Fruit fly (Drosophila melanogaster) whole organism, embryonic: ENCODE data around the gene Rpp20.

Experiments used
- BEAF-32 ChIP-seq: fragments of 200-800 bp; sonication (Bioruptor generic); optimal IDR thresholded peaks from 3 replicates; lab custom pipeline; 2017; ENCODE audit warnings: missing biosample characterization, missing genetic modification characterization, mild to moderate bottlenecking, moderate library complexity, missing genetic modification reagents
- CG10462 ChIP-seq: fragments of 200-800 bp; sonication (Bioruptor generic); optimal IDR thresholded peaks from 2 replicates; lab custom pipeline; 2016; ENCODE audit warnings: missing biosample characterization, missing genetic modification characterization
- CG10543 ChIP-seq: fragments of 200-800 bp; sonication (Bioruptor generic); optimal IDR thresholded peaks from 3 replicates; lab custom pipeline; 2017; ENCODE audit warnings: missing biosample characterization, mild to moderate bottlenecking, missing genetic modification characterization, moderate library complexity
- CG10959 ChIP-seq: fragments of 200-800 bp; sonication (Bioruptor generic); IDR thresholded peaks from 2 replicates; pipeline ENCODE4 v1.3.6; 2022; ENCODE audit warnings: missing biosample characterization, missing genetic modification characterization
- CG12659 ChIP-seq: fragments of 200-800 bp; sonication (Bioruptor generic); optimal IDR thresholded peaks from 3 replicates; lab custom pipeline; 2017; ENCODE audit warnings: mild to moderate bottlenecking, missing biosample characterization, missing genetic modification reagents, missing genetic modification characterization
- CG12942 ChIP-seq: fragments of 200-800 bp; sonication (Bioruptor generic); optimal IDR thresholded peaks from 3 replicates; lab custom pipeline; 2016; ENCODE audit warnings: missing biosample characterization, missing genetic modification characterization
- CG1647 ChIP-seq: fragments of 200-800 bp; sonication (Bioruptor generic); optimal IDR thresholded peaks from 3 replicates; lab custom pipeline; 2016; ENCODE audit warnings: missing biosample characterization, missing genetic modification characterization
- CG17802 ChIP-seq: fragments of 200-800 bp; sonication (Bioruptor generic); optimal IDR thresholded peaks from 2 replicates; lab custom pipeline; 2018; ENCODE audit warnings: missing biosample characterization, mild to moderate bottlenecking, missing genetic modification characterization, moderate library complexity
- CG17829 ChIP-seq: fragments of 200-800 bp; optimal IDR thresholded peaks from 2 replicates; lab custom pipeline; 2019; ENCODE audit warnings: missing biosample characterization, mild to moderate bottlenecking, missing genetic modification characterization, moderate library complexity
- CG18599 ChIP-seq: fragments of 200-800 bp; sonication (Bioruptor generic); optimal IDR thresholded peaks from 3 replicates; lab custom pipeline; 2017; ENCODE audit warnings: missing biosample characterization, missing genetic modification characterization, mild to moderate bottlenecking, moderate library complexity, missing genetic modification reagents
- CG30020 ChIP-seq: fragments of 200-800 bp; optimal IDR thresholded peaks from 2 replicates; lab custom pipeline; 2019; ENCODE audit warnings: missing biosample characterization, mild to moderate bottlenecking, missing genetic modification characterization, moderate library complexity
- CG31388 ChIP-seq: fragments of 200-800 bp; sonication (Bioruptor generic); optimal IDR thresholded peaks from 2 replicates; lab custom pipeline; 2016; ENCODE audit warnings: missing biosample characterization, missing genetic modification characterization
- CG3281 ChIP-seq: fragments of 200-800 bp; sonication (Bioruptor generic); optimal IDR thresholded peaks from 3 replicates; lab custom pipeline; 2017; ENCODE audit warnings: missing biosample characterization, mild to moderate bottlenecking, missing genetic modification characterization
- CG34376 ChIP-seq: fragments of 200-800 bp; sonication (Bioruptor generic); optimal IDR thresholded peaks from 2 replicates; lab custom pipeline; 2018; ENCODE audit warnings: missing biosample characterization, mild to moderate bottlenecking, missing genetic modification characterization
- CG3995 ChIP-seq: fragments of 200-800 bp; sonication (Bioruptor generic); optimal IDR thresholded peaks from 3 replicates; lab custom pipeline; 2016; ENCODE audit warnings: missing biosample characterization, missing genetic modification characterization
- CG4328 ChIP-seq: fragments of 200-800 bp; sonication (Bioruptor generic); optimal IDR thresholded peaks from 3 replicates; lab custom pipeline; 2017; ENCODE audit warnings: missing biosample characterization, missing genetic modification reagents, missing genetic modification characterization
- CG4404 ChIP-seq: fragments of 200-800 bp; sonication (Bioruptor generic); IDR thresholded peaks from 2 replicates; pipeline ENCODE4 v1.3.6; 2022; ENCODE audit warnings: missing biosample characterization, missing genetic modification characterization
- CG7271 ChIP-seq: fragments of 200-800 bp; sonication (Bioruptor generic); optimal IDR thresholded peaks from 2 replicates; lab custom pipeline; 2018; ENCODE audit warnings: missing biosample characterization, mild to moderate bottlenecking, missing genetic modification characterization, moderate library complexity
- CG7357 ChIP-seq: fragments of 200-800 bp; sonication (Bioruptor generic); IDR thresholded peaks from 3 replicates; pipeline ENCODE4 v1.3.6; 2022; ENCODE audit warnings: missing biosample characterization, missing genetic modification characterization
- CG8765 ChIP-seq: fragments of 200-800 bp; sonication (Bioruptor generic); IDR thresholded peaks from 2 replicates; pipeline ENCODE4 v1.3.6; 2022; ENCODE audit warnings: missing biosample characterization, missing genetic modification characterization
- CrebB ChIP-seq: fragments of 200-800 bp; sonication (Bioruptor generic); optimal IDR thresholded peaks from 3 replicates; lab custom pipeline; 2018; ENCODE audit warnings: missing biosample characterization, mild to moderate bottlenecking, missing genetic modification characterization
- Dip3 ChIP-seq: fragments of 200-800 bp; sonication (Bioruptor generic); optimal IDR thresholded peaks from 3 replicates; lab custom pipeline; 2016; ENCODE audit warnings: missing biosample characterization, missing genetic modification characterization
- ERR ChIP-seq: fragments of 200-800 bp; sonication (Bioruptor generic); optimal IDR thresholded peaks from 2 replicates; lab custom pipeline; 2016; ENCODE audit warnings: missing biosample characterization, missing genetic modification characterization
- HHEX ChIP-seq: fragments of 200-800 bp; sonication (Bioruptor generic); optimal IDR thresholded peaks from 3 replicates; lab custom pipeline; 2017; ENCODE audit warnings: missing biosample characterization, mild to moderate bottlenecking, missing genetic modification characterization, missing genetic modification reagents
- Hr3 ChIP-seq: fragments of 200-800 bp; sonication (Bioruptor generic); optimal IDR thresholded peaks from 3 replicates; lab custom pipeline; 2016; ENCODE audit warnings: missing biosample characterization, missing genetic modification characterization
- Lim3 ChIP-seq: fragments of 200-800 bp; sonication (Bioruptor generic); IDR thresholded peaks from 2 replicates; pipeline ENCODE4 v1.3.6; 2022; ENCODE audit warnings: missing biosample characterization, missing genetic modification characterization
- MTF-1 ChIP-seq: fragments of 200-800 bp; sonication (Bioruptor generic); optimal IDR thresholded peaks from 2 replicates; lab custom pipeline; 2018; ENCODE audit warnings: missing biosample characterization, mild to moderate bottlenecking, missing genetic modification characterization, borderline replicate concordance
- Max ChIP-seq: fragments of 200-800 bp; sonication (Bioruptor generic); optimal IDR thresholded peaks from 2 replicates; lab custom pipeline; 2016; ENCODE audit warnings: missing biosample characterization, mild to moderate bottlenecking, missing genetic modification characterization
- Meics ChIP-seq: fragments of 200-800 bp; sonication (Bioruptor generic); optimal IDR thresholded peaks from 2 replicates; lab custom pipeline; 2017; ENCODE audit warnings: missing biosample characterization, mild to moderate bottlenecking, missing genetic modification characterization
- Neu2 ChIP-seq: fragments of 200-800 bp; sonication (Bioruptor generic); optimal IDR thresholded peaks from 3 replicates; lab custom pipeline; 2016; ENCODE audit warnings: missing biosample characterization, missing genetic modification characterization, borderline replicate concordance
- Sry-δ ChIP-seq: fragments of 200-800 bp; sonication (Bioruptor generic); optimal IDR thresholded peaks from 2 replicates; lab custom pipeline; 2016; ENCODE audit warnings: missing biosample characterization, missing genetic modification characterization
- Stat92E ChIP-seq, 3 experiments: fragments of >200 bp in 2 of 3; fragments of 200-800 bp in 1 of 3; sonication (Bioruptor generic) in 1 of 3; optimal IDR thresholded peaks; 2 replicates each; lab custom pipeline; 2017 to 2019; ENCODE audit warnings: missing biosample characterization in 3 of 3, missing genetic modification characterization in 3 of 3, mild to moderate bottlenecking in 1 of 3, moderate library complexity in 1 of 3
- Taf1 ChIP-seq: fragments of 200-800 bp; sonication (Bioruptor generic); IDR thresholded peaks from 2 replicates; pipeline ENCODE4 v1.3.6; 2022; ENCODE audit warnings: missing biosample characterization, missing genetic modification characterization
- cato ChIP-seq: fragments of 200-800 bp; sonication (Bioruptor generic); optimal IDR thresholded peaks from 2 replicates; lab custom pipeline; 2016; ENCODE audit warnings: missing biosample characterization, missing genetic modification characterization, borderline replicate concordance
- cg ChIP-seq: fragments of 200-800 bp; sonication (Bioruptor generic); optimal IDR thresholded peaks from 3 replicates; lab custom pipeline; 2019; ENCODE audit warnings: missing biosample characterization, mild to moderate bottlenecking, missing genetic modification characterization, moderate library complexity
- chm ChIP-seq: fragments of 200-800 bp; sonication (Bioruptor generic); IDR thresholded peaks from 2 replicates; pipeline ENCODE4 v1.3.6; 2022; ENCODE audit warnings: missing biosample characterization, missing genetic modification characterization
- fd102C ChIP-seq: fragments of 200-800 bp; sonication (Bioruptor generic); optimal IDR thresholded peaks from 2 replicates; lab custom pipeline; 2018; ENCODE audit warnings: missing biosample characterization, mild to moderate bottlenecking, missing genetic modification characterization, moderate library complexity
- fu2 ChIP-seq: fragments of 200-800 bp; sonication (Bioruptor generic); optimal IDR thresholded peaks from 2 replicates; lab custom pipeline; 2016; ENCODE audit warnings: missing biosample characterization, missing genetic modification characterization
- gcm ChIP-seq: fragments of 200-800 bp; sonication (Bioruptor generic); optimal IDR thresholded peaks from 2 replicates; lab custom pipeline; 2019; ENCODE audit warnings: missing biosample characterization, mild to moderate bottlenecking, missing genetic modification characterization, moderate library complexity
- hbn ChIP-seq: fragments of 200-800 bp; sonication (Bioruptor generic); IDR thresholded peaks from 2 replicates; pipeline ENCODE4 v1.3.6; 2022; ENCODE audit warnings: missing biosample characterization, missing genetic modification characterization; ENCODE audit not compliant: partially characterized antibody
- hth ChIP-seq: fragments of >200 bp; optimal IDR thresholded peaks from 2 replicates; lab custom pipeline; 2017; ENCODE audit warnings: inconsistent platforms
- jigr1 ChIP-seq: fragments of 200-800 bp; sonication (Bioruptor generic); IDR thresholded peaks from 3 replicates; pipeline ENCODE4 v1.3.6; 2022; ENCODE audit warnings: missing biosample characterization, missing genetic modification characterization
- otp ChIP-seq: fragments of 200-800 bp; sonication (Bioruptor generic); IDR thresholded peaks from 3 replicates; pipeline ENCODE4, ENCODE4 v1.3.6; 2022; ENCODE audit warnings: missing biosample characterization, missing genetic modification characterization
- pb ChIP-seq: fragments of 200-800 bp; sonication (Bioruptor generic); optimal IDR thresholded peaks from 3 replicates; lab custom pipeline; 2016; ENCODE audit warnings: missing biosample characterization, missing genetic modification characterization
- pros ChIP-seq: fragments of 200-800 bp; sonication (Bioruptor generic); optimal IDR thresholded peaks from 3 replicates; lab custom pipeline; 2019; ENCODE audit warnings: missing biosample characterization, mild to moderate bottlenecking, missing genetic modification characterization, moderate library complexity
- sd ChIP-seq: fragments of 200-800 bp; sonication (Bioruptor generic); optimal IDR thresholded peaks from 3 replicates; lab custom pipeline; 2018; ENCODE audit warnings: missing biosample characterization, mild to moderate bottlenecking, missing genetic modification characterization, moderate library complexity
- sug ChIP-seq: fragments of 200-800 bp; optimal IDR thresholded peaks from 2 replicates; lab custom pipeline; 2019; ENCODE audit warnings: missing biosample characterization, mild to moderate bottlenecking, missing genetic modification characterization, moderate library complexity
- tap ChIP-seq: fragments of 200-800 bp; optimal IDR thresholded peaks from 3 replicates; lab custom pipeline; 2019; ENCODE audit warnings: missing biosample characterization, mild to moderate bottlenecking, missing genetic modification characterization, moderate library complexity
- unc-4 ChIP-seq: fragments of 200-800 bp; sonication (Bioruptor generic); IDR thresholded peaks from 2 replicates; pipeline ENCODE4 v1.3.6; 2022; ENCODE audit warnings: missing biosample characterization, missing genetic modification characterization; ENCODE audit not compliant: partially characterized antibody
- zfh2 ChIP-seq: fragments of 200-800 bp; sonication (Bioruptor generic); optimal IDR thresholded peaks from 2 replicates; lab custom pipeline; 2016; ENCODE audit warnings: missing biosample characterization, missing genetic modification characterization

The Rpp20 gene

dm6 chrX:19744003-19744488 is at the start of gene Rpp20, which contains the start of the genes CG18809, COX6B and CG33932 (continued):
- TF ChIP-seq Neu2 (GFP tag; lab: Kevin White, UChicago) = peak; percentile 10
- TF ChIP-seq pros (GFP tag; lab: Kevin White, UChicago) = no peak
- peak; percentile 54 for TF ChIP-seq HHEX (GFP tag; lab: Kevin White, UChicago)
- peak; percentile 73 for TF ChIP-seq sd (tag; lab: Kevin White, UChicago)
- no peak for TF ChIP-seq otp (GFP tag; lab: Robert Waterston, UW)
- peak; percentile 5 for TF ChIP-seq CG30020 (tag; lab: Kevin White, UChicago)
- TF ChIP-seq CG17829 (tag; lab: Kevin White, UChicago) = peak; percentile 72
- peak; percentile 59 for TF ChIP-seq sug (tag; lab: Kevin White, UChicago)
- TF ChIP-seq Taf1 (GFP tag; lab: Robert Waterston, UW) = peak; percentile 31; the same call in 1 of the 2 replicates
- TF ChIP-seq CG12942 (GFP tag; lab: Kevin White, UChicago) = peak; percentile 68
- peak; percentile 9 for TF ChIP-seq CG10462 (GFP tag; lab: Kevin White, UChicago)
- peak; percentile 40; the same call in 1 of the 2 replicates for TF ChIP-seq CG8765 (GFP tag; lab: Robert Waterston, UW)
- TF ChIP-seq hth = no peak
- TF ChIP-seq tap (tag; lab: Kevin White, UChicago) = no peak
- peak; percentile 92 for TF ChIP-seq CG12659 (GFP tag; lab: Kevin White, UChicago)
- peak; percentile 100 for TF ChIP-seq Sry-δ (GFP tag; lab: Kevin White, UChicago)
- peak; percentile 60 for TF ChIP-seq CG3281 (GFP tag; lab: Kevin White, UChicago)
- peak; percentile 91 for TF ChIP-seq unc-4 (GFP tag; lab: Robert Waterston, UW)
- peak; percentile 58 for TF ChIP-seq CG10543 (GFP tag; lab: Kevin White, UChicago)
- TF ChIP-seq Meics (GFP tag; lab: Kevin White, UChicago) = peak; percentile 71
- peak; percentile 7 for TF ChIP-seq CG17802
- peak; percentile 99 for TF ChIP-seq BEAF-32 (GFP tag; lab: Kevin White, UChicago)
- peak; percentile 93 for TF ChIP-seq CG3995 (GFP tag; lab: Kevin White, UChicago)
- peak; percentile 2 for TF ChIP-seq CG7271 (tag; lab: Kevin White, UChicago)
- TF ChIP-seq gcm (GFP tag; lab: Kevin White, UChicago) = no peak
- no peak for TF ChIP-seq MTF-1 (GFP tag; lab: Kevin White, UChicago)
- TF ChIP-seq CG31388 (GFP tag; lab: Kevin White, UChicago) = no peak
- no peak for TF ChIP-seq CG10959
- peak in 1 of 3 experiments; percentile 54 for TF ChIP-seq Stat92E (GFP tag; optimal IDR thresholded peaks at IDR 0.05; lab: Kevin White, UChicago)
- peak; percentile 78 for TF ChIP-seq ERR
- peak; percentile 72 for TF ChIP-seq chm (GFP tag; lab: Robert Waterston, UW)
- peak; percentile 8 for TF ChIP-seq fd102C (GFP tag; lab: Kevin White, UChicago)
- TF ChIP-seq Dip3 = peak; percentile 76
- TF ChIP-seq CG4404 (GFP tag; lab: Robert Waterston, UW) = peak; percentile 18; the same call in 1 of the 2 replicates
- TF ChIP-seq cg (GFP tag; lab: Kevin White, UChicago) = peak; percentile 78
- peak; percentile 74 for TF ChIP-seq CG18599 (GFP tag; lab: Kevin White, UChicago)
- TF ChIP-seq Lim3 = no peak
- TF ChIP-seq CG34376 (GFP tag; lab: Kevin White, UChicago) = peak; percentile 59
- peak; percentile 91 for TF ChIP-seq hbn (GFP tag; lab: Robert Waterston, UW)
- peak; percentile 63 for TF ChIP-seq CG1647
- no peak for TF ChIP-seq CG7357 (GFP tag; lab: Robert Waterston, UW)
- TF ChIP-seq pb = peak; percentile 28
- TF ChIP-seq zfh2 (GFP tag; lab: Kevin White, UChicago) = peak; percentile 87
- peak; percentile 68 for TF ChIP-seq fu2 (GFP tag; lab: Kevin White, UChicago)
- TF ChIP-seq CrebB (tag; lab: Kevin White, UChicago) = peak; percentile 55
- peak; percentile 21 for TF ChIP-seq Hr3 (GFP tag; lab: Kevin White, UChicago)
- TF ChIP-seq CG4328 = peak; percentile 32
- TF ChIP-seq cato = peak; percentile 0
- no peak for TF ChIP-seq jigr1 (GFP tag; lab: Robert Waterston, UW)
- TF ChIP-seq Max (GFP tag; lab: Kevin White, UChicago) = peak; percentile 71
